Fruit fly (Drosophila melanogaster): ENCODE measurements around the gene for.

Gene for

dm6 chr2L:3675770-3676169 lies 19.0 kb upstream of the for start (continued):
- TF ChIP-seq sna (GFP tag; IDR thresholded peaks at IDR 0.05; ENCODE audit: partially characterized antibody) (no peak), al (GFP tag; IDR thresholded peaks at IDR 0.05) (no peak), CG7928 (GFP tag; optimal IDR thresholded peaks at IDR 0.05) (no peak), dpn (GFP tag; optimal IDR thresholded peaks at IDR 0.05) (no peak), Fer1 (GFP tag; optimal IDR thresholded peaks at IDR 0.05) (no peak), CG17328 (GFP tag; IDR thresholded peaks at IDR 0.05) (peak; percentile 35; the same call in 1 of the 2 replicates), z (GFP tag; IDR thresholded peaks at IDR 0.05) (no peak), her (GFP tag; optimal IDR thresholded peaks at IDR 0.05) (no peak), Mrtf (GFP tag; IDR thresholded peaks at IDR 0.05) (0 out of 3 replicates have a peak, but pooled peaks have one; percentile 23), CG3281 (GFP tag; optimal IDR thresholded peaks at IDR 0.05) (no peak), ato (GFP tag; IDR thresholded peaks at IDR 0.05; ENCODE audit: partially characterized antibody) (no peak), slou (GFP tag; optimal IDR thresholded peaks at IDR 0.05) (no peak), CG15479 (GFP tag; optimal IDR thresholded peaks at IDR 0.05) (no peak), CG8290 (GFP tag; optimal IDR thresholded peaks at IDR 0.05) (no peak), CG8290 (tag; optimal IDR thresholded peaks at IDR 0.05) (no peak), fu2 (GFP tag; optimal IDR thresholded peaks at IDR 0.05) (no peak), tll (GFP tag; optimal IDR thresholded peaks at IDR 0.05) (no peak), nerfin-2 (GFP tag; IDR thresholded peaks at IDR 0.05; ENCODE audit: partially characterized antibody) (no peak), CG12155 (GFP tag; optimal IDR thresholded peaks at IDR 0.05) (no peak), CG8359 (GFP tag; optimal IDR thresholded peaks at IDR 0.05; ENCODE audit: borderline replicate concordance) (no peak), usp (GFP tag; optimal IDR thresholded peaks at IDR 0.05) (no peak), chm (GFP tag; IDR thresholded peaks at IDR 0.05) (peak; percentile 42; the same call in 1 of the 2 replicates), ewg (GFP tag; optimal IDR thresholded peaks at IDR 0.05) (peak; percentile 6), BEAF-32 (GFP tag; optimal IDR thresholded peaks at IDR 0.05) (no peak), CG1024 (GFP tag; IDR thresholded peaks at IDR 0.05) (peak; percentile 29; the same call in 1 of the 2 replicates), CG3726 (GFP tag; IDR thresholded peaks at IDR 0.05) (no peak), Hand (GFP tag; optimal IDR thresholded peaks at IDR 0.05) (no peak), CG12219 (GFP tag; optimal IDR thresholded peaks at IDR 0.05) (peak; percentile 26), psq (GFP tag; optimal IDR thresholded peaks at IDR 0.05) (no peak), CG9876 (GFP tag; optimal IDR thresholded peaks at IDR 0.05) (no peak), shn (GFP tag; optimal IDR thresholded peaks at IDR 0.05) (no peak), wek (GFP tag; optimal IDR thresholded peaks at IDR 0.05) (no peak), Meics (GFP tag; optimal IDR thresholded peaks at IDR 0.05) (no peak), ftz-f1 (GFP tag; optimal IDR thresholded peaks at IDR 0.05) (no peak), caup (GFP tag; optimal IDR thresholded peaks at IDR 0.05; ENCODE audit: severe bottlenecking) (no peak), Stat92E (GFP tag; optimal IDR thresholded peaks at IDR 0.05) (no peak), gce (GFP tag; IDR thresholded peaks at IDR 0.05) (no peak), Trl (optimal IDR thresholded peaks at IDR 0.05) (no peak), Trl (GFP tag; optimal IDR thresholded peaks at IDR 0.05) (no peak), Bteb2 (GFP tag; optimal IDR thresholded peaks at IDR 0.05) (no peak), CG2199 (GFP tag; IDR thresholded peaks at IDR 0.05) (0 out of 3 replicates have a peak, but pooled peaks have one; percentile 32), sima (GFP tag; optimal IDR thresholded peaks at IDR 0.05) (no peak), run (tag; optimal IDR thresholded peaks at IDR 0.05) (no peak), amos (GFP tag; IDR thresholded peaks at IDR 0.05; ENCODE audit: partially characterized antibody) (no peak), Hmx (GFP tag; optimal IDR thresholded peaks at IDR 0.05) (no peak), CoRest (tag; optimal IDR thresholded peaks at IDR 0.05) (peak; percentile 6), gsb (GFP tag; IDR thresholded peaks at IDR 0.05) (no peak), Neu2 (GFP tag; optimal IDR thresholded peaks at IDR 0.05; ENCODE audit: borderline replicate concordance) (no peak), disco-r (GFP tag; optimal IDR thresholded peaks at IDR 0.05) (no peak), Blimp-1 (GFP tag; optimal IDR thresholded peaks at IDR 0.05) (no peak), lmd (GFP tag; IDR thresholded peaks at IDR 0.05) (no peak)
